Fruit fly (Drosophila melanogaster) whole organism, prepupa: ENCODE measurements around the gene frma.

Experiments used
- CG10631 ChIP-seq: fragments of 200-800 bp; sonication (Bioruptor generic); optimal IDR thresholded peaks from 2 replicates; lab custom pipeline; 2016; ENCODE audit warnings: missing biosample characterization, missing genetic modification characterization
- CG10669 ChIP-seq: fragments of 200-800 bp; sonication (Bioruptor generic); optimal IDR thresholded peaks from 3 replicates; lab custom pipeline; 2018; ENCODE audit warnings: missing biosample characterization, mild to moderate bottlenecking, missing genetic modification characterization, moderate library complexity
- CG15336 ChIP-seq: fragments of 200-800 bp; sonication (Bioruptor generic); IDR thresholded peaks from 2 replicates; pipeline ENCODE4 v1.3.6; 2022; ENCODE audit warnings: missing biosample characterization, missing genetic modification characterization
- CG16779 ChIP-seq: fragments of 200-800 bp; sonication (Bioruptor generic); optimal IDR thresholded peaks from 3 replicates; lab custom pipeline; 2017; ENCODE audit warnings: missing biosample characterization, mild to moderate bottlenecking, missing genetic modification characterization
- CG7368 ChIP-seq: fragments of 200-800 bp; sonication (Bioruptor generic); optimal IDR thresholded peaks from 3 replicates; lab custom pipeline; 2016; ENCODE audit warnings: missing biosample characterization, missing genetic modification characterization
- Sox102F ChIP-seq: fragments of 200-800 bp; sonication (Bioruptor generic); optimal IDR thresholded peaks from 2 replicates; lab custom pipeline; 2016; ENCODE audit warnings: missing biosample characterization, mild to moderate bottlenecking, missing genetic modification characterization

DNA sequence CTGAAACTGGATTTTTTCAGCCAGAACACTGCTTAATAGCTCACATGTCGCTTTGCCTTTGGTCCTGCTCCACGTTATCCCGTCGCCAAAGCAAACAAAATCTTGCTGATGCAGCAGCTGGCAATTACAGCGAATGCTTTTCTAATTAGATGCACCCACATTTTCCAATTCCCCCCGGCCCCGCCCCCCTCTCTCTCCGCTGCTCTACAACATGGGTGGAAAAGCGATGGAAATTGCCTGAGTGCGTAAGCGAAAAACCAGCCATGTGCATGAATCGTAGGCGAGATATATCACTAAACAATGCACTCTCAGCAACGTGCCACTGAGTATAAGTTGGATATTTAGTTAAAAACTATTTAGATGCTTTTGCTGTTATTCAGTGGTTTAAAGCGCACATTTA is 19.3 kb upstream of the frma start:
- TF ChIP-seq CG10631 (GFP tag; lab: Kevin White, UChicago) (no peak), Sox102F (GFP tag; lab: Kevin White, UChicago) (no peak), CG7368 (GFP tag; lab: Kevin White, UChicago) (no peak), CG10669 (GFP tag; lab: Kevin White, UChicago) (no peak), CG16779 (tag; lab: Kevin White, UChicago) (no peak), CG15336 (no peak)
